Fruit fly (Drosophila melanogaster) whole organism, embryonic: ENCODE measurements around the gene Dlg5.

Experiments used
- ATbp ChIP-seq: fragments of 200-800 bp; sonication (Bioruptor generic); optimal IDR thresholded peaks from 2 replicates; lab custom pipeline; 2017; ENCODE audit warnings: missing biosample characterization, mild to moderate bottlenecking, missing genetic modification characterization, missing genetic modification reagents
- Abd-B ChIP-seq: fragments of 200-800 bp; sonication (Bioruptor generic); optimal IDR thresholded peaks from 2 replicates; lab custom pipeline; 2018; ENCODE audit warnings: missing biosample characterization, mild to moderate bottlenecking, missing genetic modification characterization, moderate library complexity
- Blimp-1 ChIP-seq: fragments of 200-800 bp; sonication (Bioruptor generic); optimal IDR thresholded peaks from 3 replicates; lab custom pipeline; 2018; ENCODE audit warnings: missing biosample characterization, missing genetic modification characterization, mild to moderate bottlenecking, moderate library complexity, missing genetic modification reagents
- Bteb2 ChIP-seq: fragments of 200-800 bp; sonication (Bioruptor generic); optimal IDR thresholded peaks from 2 replicates; lab custom pipeline; 2016; ENCODE audit warnings: missing biosample characterization, missing genetic modification characterization
- CG10147 ChIP-seq: fragments of 200-800 bp; sonication (Bioruptor generic); optimal IDR thresholded peaks from 2 replicates; lab custom pipeline; 2019; ENCODE audit warnings: missing biosample characterization, mild to moderate bottlenecking, missing genetic modification characterization, moderate library complexity
- CG12299 ChIP-seq: fragments of 200-800 bp; sonication (Bioruptor generic); optimal IDR thresholded peaks from 2 replicates; lab custom pipeline; 2018; ENCODE audit warnings: missing biosample characterization, mild to moderate bottlenecking, missing genetic modification characterization
- CG1233 ChIP-seq: fragments of 200-800 bp; sonication (Bioruptor generic); optimal IDR thresholded peaks from 4 replicates; lab custom pipeline; 2018; ENCODE audit warnings: missing biosample characterization, mild to moderate bottlenecking, missing genetic modification characterization
- CG14710 ChIP-seq: fragments of 200-800 bp; sonication (Bioruptor generic); optimal IDR thresholded peaks from 3 replicates; lab custom pipeline; 2019; ENCODE audit warnings: missing biosample characterization, mild to moderate bottlenecking, missing genetic modification characterization, moderate library complexity
- CG14860 ChIP-seq: fragments of 200-800 bp; sonication (Bioruptor generic); IDR thresholded peaks from 3 replicates; pipeline ENCODE4 v1.3.6; 2022; ENCODE audit warnings: missing biosample characterization, missing genetic modification characterization; ENCODE audit not compliant: partially characterized antibody
- CG17361 ChIP-seq: fragments of 200-800 bp; sonication (Bioruptor generic); IDR thresholded peaks from 3 replicates; pipeline ENCODE4 v1.3.6; 2022; ENCODE audit warnings: missing biosample characterization, missing genetic modification characterization
- CG17802 ChIP-seq: fragments of 200-800 bp; sonication (Bioruptor generic); optimal IDR thresholded peaks from 2 replicates; lab custom pipeline; 2018; ENCODE audit warnings: missing biosample characterization, mild to moderate bottlenecking, missing genetic modification characterization, moderate library complexity
- CG1792 ChIP-seq: fragments of 200-800 bp; sonication (Bioruptor generic); optimal IDR thresholded peaks from 2 replicates; lab custom pipeline; 2016; ENCODE audit warnings: missing biosample characterization, missing genetic modification characterization
- CG18262 ChIP-seq: fragments of 200-800 bp; optimal IDR thresholded peaks from 3 replicates; lab custom pipeline; 2019; ENCODE audit warnings: missing biosample characterization, mild to moderate bottlenecking, missing genetic modification characterization, moderate library complexity
- CG30431 ChIP-seq: fragments of 200-800 bp; sonication (Bioruptor generic); optimal IDR thresholded peaks from 2 replicates; lab custom pipeline; 2017; ENCODE audit warnings: missing biosample characterization, missing genetic modification characterization
- CG32767 ChIP-seq: fragments of 200-800 bp; sonication (Bioruptor generic); IDR thresholded peaks from 2 replicates; pipeline ENCODE4 v1.3.6; 2022; ENCODE audit warnings: missing biosample characterization, missing genetic modification characterization
- CG33213 ChIP-seq: fragments of 200-800 bp; sonication (Bioruptor generic); optimal IDR thresholded peaks from 3 replicates; lab custom pipeline; 2016; ENCODE audit warnings: missing biosample characterization, missing genetic modification characterization
- CG3726 ChIP-seq: fragments of 200-800 bp; sonication (Bioruptor generic); IDR thresholded peaks from 3 replicates; pipeline ENCODE4, ENCODE4 v1.3.6; 2022; ENCODE audit warnings: missing biosample characterization, missing genetic modification characterization
- CG4424 ChIP-seq: fragments of 200-800 bp; sonication (Bioruptor generic); optimal IDR thresholded peaks from 3 replicates; lab custom pipeline; 2016; ENCODE audit warnings: missing biosample characterization, missing genetic modification characterization
- CG4617 ChIP-seq: fragments of 200-800 bp; sonication (Bioruptor generic); optimal IDR thresholded peaks from 3 replicates; lab custom pipeline; 2016; ENCODE audit warnings: missing biosample characterization, missing genetic modification characterization, borderline replicate concordance
- CG6689 ChIP-seq: fragments of 200-800 bp; sonication (Bioruptor generic); IDR thresholded peaks from 2 replicates; pipeline ENCODE4 v1.3.6; 2022; ENCODE audit warnings: missing biosample characterization, missing genetic modification characterization
- CG7556 ChIP-seq: fragments of 200-800 bp; sonication (Bioruptor generic); optimal IDR thresholded peaks from 2 replicates; lab custom pipeline; 2017; ENCODE audit warnings: missing biosample characterization, mild to moderate bottlenecking, missing genetic modification characterization
- CG7963 ChIP-seq: fragments of 200-800 bp; sonication (Bioruptor generic); IDR thresholded peaks from 3 replicates; pipeline ENCODE4 v1.3.6; 2022; ENCODE audit warnings: missing biosample characterization, missing genetic modification characterization; ENCODE audit not compliant: partially characterized antibody
- CG8478 ChIP-seq: fragments of >200 bp; optimal IDR thresholded peaks from 2 replicates; lab custom pipeline; 2018
- CG8924 ChIP-seq: fragments of 200-800 bp; optimal IDR thresholded peaks from 3 replicates; lab custom pipeline; 2019; ENCODE audit warnings: missing biosample characterization, mild to moderate bottlenecking, missing genetic modification characterization, moderate library complexity
- Doc3 ChIP-seq: fragments of 200-800 bp; sonication (Bioruptor generic); IDR thresholded peaks from 3 replicates; pipeline ENCODE4 v1.3.6; 2022; ENCODE audit warnings: missing biosample characterization, missing genetic modification characterization; ENCODE audit not compliant: partially characterized antibody
- H15 ChIP-seq: fragments of 200-800 bp; sonication (Bioruptor generic); IDR thresholded peaks from 3 replicates; pipeline ENCODE4 v1.3.6; 2022; ENCODE audit warnings: missing biosample characterization, missing genetic modification characterization
- HLH54F ChIP-seq: fragments of 200-800 bp; sonication (Bioruptor generic); optimal IDR thresholded peaks from 3 replicates; lab custom pipeline; 2016; ENCODE audit warnings: missing biosample characterization, missing genetic modification characterization
- Oli ChIP-seq: fragments of 200-800 bp; sonication (Bioruptor generic); optimal IDR thresholded peaks from 2 replicates; lab custom pipeline; 2018; ENCODE audit warnings: missing biosample characterization, mild to moderate bottlenecking, missing genetic modification characterization, moderate library complexity
- Vsx1 ChIP-seq: fragments of 200-800 bp; sonication (Bioruptor generic); optimal IDR thresholded peaks from 2 replicates; lab custom pipeline; 2017; ENCODE audit warnings: missing biosample characterization, mild to moderate bottlenecking, missing genetic modification characterization, missing genetic modification reagents
- Xrp1 ChIP-seq: fragments of 200-800 bp; sonication (Bioruptor generic); IDR thresholded peaks from 2 replicates; pipeline ENCODE4 v1.3.6; 2022; ENCODE audit warnings: missing biosample characterization, missing genetic modification characterization
- ab ChIP-seq: fragments of 200-800 bp; sonication (Bioruptor generic); optimal IDR thresholded peaks from 2 replicates; lab custom pipeline; 2016; ENCODE audit warnings: missing biosample characterization, missing genetic modification characterization
- ara ChIP-seq: fragments of 200-800 bp; sonication (Bioruptor generic); IDR thresholded peaks from 2 replicates; pipeline ENCODE4 v1.3.6; 2022; ENCODE audit warnings: missing biosample characterization, missing genetic modification characterization
- ato ChIP-seq: fragments of 200-800 bp; sonication (Bioruptor generic); IDR thresholded peaks from 2 replicates; pipeline ENCODE4 v1.3.6; 2022; ENCODE audit warnings: missing biosample characterization, missing genetic modification characterization; ENCODE audit not compliant: partially characterized antibody
- btn ChIP-seq: fragments of 200-800 bp; sonication (Bioruptor generic); optimal IDR thresholded peaks from 2 replicates; lab custom pipeline; 2016; ENCODE audit warnings: missing biosample characterization, missing genetic modification characterization
- ci ChIP-seq: fragments of 200-800 bp; sonication (Bioruptor generic); IDR thresholded peaks from 3 replicates; pipeline ENCODE4 v1.3.6; 2022; ENCODE audit warnings: missing biosample characterization, missing genetic modification characterization
- crp ChIP-seq, 2 experiments: fragments of 200-800 bp; sonication (Bioruptor generic); optimal IDR thresholded peaks; 2 replicates in 1 of 2; 3 replicates in 1 of 2; lab custom pipeline; 2017; ENCODE audit warnings: missing biosample characterization in 2 of 2, missing genetic modification characterization in 2 of 2, mild to moderate bottlenecking in 1 of 2, moderate library complexity in 1 of 2
- dmrt11E ChIP-seq: fragments of 200-800 bp; sonication (Bioruptor generic); optimal IDR thresholded peaks from 3 replicates; lab custom pipeline; 2018; ENCODE audit warnings: missing biosample characterization, mild to moderate bottlenecking, missing genetic modification characterization, moderate library complexity
- ewg ChIP-seq: fragments of 200-800 bp; sonication (Bioruptor generic); optimal IDR thresholded peaks from 3 replicates; lab custom pipeline; 2017; ENCODE audit warnings: mild to moderate bottlenecking, missing biosample characterization, missing genetic modification reagents, missing genetic modification characterization
- fd96Cb ChIP-seq: fragments of 200-800 bp; sonication (Bioruptor generic); optimal IDR thresholded peaks from 2 replicates; lab custom pipeline; 2018; ENCODE audit warnings: missing biosample characterization, mild to moderate bottlenecking, missing genetic modification characterization, moderate library complexity
- hbn ChIP-seq: fragments of 200-800 bp; sonication (Bioruptor generic); IDR thresholded peaks from 2 replicates; pipeline ENCODE4 v1.3.6; 2022; ENCODE audit warnings: missing biosample characterization, missing genetic modification characterization; ENCODE audit not compliant: partially characterized antibody
- jigr1 ChIP-seq: fragments of 200-800 bp; sonication (Bioruptor generic); IDR thresholded peaks from 3 replicates; pipeline ENCODE4 v1.3.6; 2022; ENCODE audit warnings: missing biosample characterization, missing genetic modification characterization
- lola ChIP-seq, 3 experiments: fragments of >200 bp in 2 of 3; fragments of 200-800 bp in 1 of 3; sonication (Bioruptor generic) in 1 of 3; optimal IDR thresholded peaks; 2 replicates each; lab custom pipeline; 2017 to 2019; ENCODE audit warnings: missing biosample characterization in 3 of 3, missing genetic modification characterization in 3 of 3, mild to moderate bottlenecking in 1 of 3, moderate library complexity in 1 of 3
- oc ChIP-seq: fragments of 200-800 bp; sonication (Bioruptor generic); optimal IDR thresholded peaks from 2 replicates; lab custom pipeline; 2018; ENCODE audit warnings: missing biosample characterization, mild to moderate bottlenecking, missing genetic modification characterization, moderate library complexity
- odd ChIP-seq: fragments of 200-800 bp; sonication (Bioruptor generic); optimal IDR thresholded peaks from 2 replicates; lab custom pipeline; 2017; ENCODE audit warnings: missing biosample characterization, mild to moderate bottlenecking, missing genetic modification characterization
- onecut ChIP-seq: fragments of 200-800 bp; sonication (Bioruptor generic); IDR thresholded peaks from 2 replicates; pipeline ENCODE4 v1.3.6; 2022; ENCODE audit warnings: missing biosample characterization, missing genetic modification characterization
- repo ChIP-seq: fragments of 200-800 bp; sonication (Bioruptor generic); optimal IDR thresholded peaks from 2 replicates; lab custom pipeline; 2016; ENCODE audit warnings: missing biosample characterization, missing genetic modification characterization
- sens ChIP-seq: fragments of 200-800 bp; sonication (Bioruptor generic); peaks from one replicate; lab custom pipeline; 2016; ENCODE audit warnings: missing biosample characterization, missing genetic modification characterization
- sim ChIP-seq: fragments of 200-800 bp; sonication (Bioruptor generic); IDR thresholded peaks from 2 replicates; pipeline ENCODE4 v1.3.6; 2022; ENCODE audit warnings: missing biosample characterization, missing genetic modification characterization
- tap ChIP-seq: fragments of 200-800 bp; optimal IDR thresholded peaks from 3 replicates; lab custom pipeline; 2019; ENCODE audit warnings: missing biosample characterization, mild to moderate bottlenecking, missing genetic modification characterization, moderate library complexity

Gene Dlg5

DNA sequence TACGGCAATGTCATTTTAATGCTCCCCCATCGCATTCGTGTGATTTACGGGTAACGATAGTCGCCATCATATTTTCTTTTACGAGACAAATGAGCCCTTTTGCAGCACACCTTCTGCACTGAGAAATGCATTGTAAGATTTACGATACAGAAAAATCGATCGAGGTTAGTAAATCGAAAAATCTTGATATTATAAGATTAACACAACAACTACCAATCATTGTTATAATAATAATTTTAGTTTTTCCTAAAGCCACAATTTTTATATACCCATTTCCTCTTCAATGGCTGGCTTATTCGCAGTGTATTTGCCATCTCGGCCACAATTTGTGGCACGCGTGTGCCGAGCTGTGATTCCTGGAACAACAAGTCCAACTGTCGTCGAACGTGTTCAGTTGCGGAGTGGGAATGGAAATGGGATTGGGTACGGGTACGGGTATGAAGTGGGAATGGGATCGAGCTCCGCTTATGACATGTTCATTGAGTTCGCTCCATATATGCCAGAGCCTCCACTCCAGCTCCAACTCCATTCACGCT, 44.8 kb downstream of the Dlg5 start (continued):
- TF ChIP-seq ewg (GFP tag; lab: Kevin White, UChicago): no peak
- no peak for TF ChIP-seq CG7556 (GFP tag; lab: Kevin White, UChicago)
- peak; percentile 11 for TF ChIP-seq Oli (tag; lab: Kevin White, UChicago)
- TF ChIP-seq crp (GFP tag; optimal IDR thresholded peaks at IDR 0.05; lab: Kevin White, UChicago): no peak
- 0 out of 2 replicates have a peak, but pooled peaks have one; percentile 7 for TF ChIP-seq onecut (GFP tag; lab: Robert Waterston, UW)
- peak; percentile 28 for TF ChIP-seq tap (tag; lab: Kevin White, UChicago)
- 0 out of 2 replicates have a peak, but pooled peaks have one; percentile 22 for TF ChIP-seq CG6689
- 0 out of 3 replicates have a peak, but pooled peaks have one; percentile 22 for TF ChIP-seq ci (GFP tag; lab: Robert Waterston, UW)
- peak; percentile 70 for TF ChIP-seq sens (GFP tag; lab: Kevin White, UChicago)
- TF ChIP-seq sim (GFP tag; lab: Robert Waterston, UW): no peak
- TF ChIP-seq CG30431 (GFP tag; lab: Kevin White, UChicago): no peak
- TF ChIP-seq dmrt11E (tag; lab: Kevin White, UChicago): peak; percentile 57
- TF ChIP-seq CG14710 (tag; lab: Kevin White, UChicago): peak; percentile 39
- TF ChIP-seq CG32767 (GFP tag; lab: Robert Waterston, UW): 0 out of 2 replicates have a peak, but pooled peaks have one; percentile 9
- peak in 1 of 3 experiments; percentile 39 for TF ChIP-seq lola (GFP tag; optimal IDR thresholded peaks at IDR 0.05; lab: Kevin White, UChicago)
- no peak for TF ChIP-seq repo (GFP tag; lab: Kevin White, UChicago)
- no peak for TF ChIP-seq ato (GFP tag; lab: Robert Waterston, UW)
- no peak for TF ChIP-seq CG3726 (GFP tag; lab: Robert Waterston, UW)
- TF ChIP-seq Abd-B (GFP tag; lab: Kevin White, UChicago): peak; percentile 18
- TF ChIP-seq btn (GFP tag; lab: Kevin White, UChicago): no peak
- TF ChIP-seq CG1792 (GFP tag; lab: Kevin White, UChicago): no peak
- TF ChIP-seq odd (GFP tag; lab: Kevin White, UChicago): no peak
- 0 out of 3 replicates have a peak, but pooled peaks have one; percentile 39 for TF ChIP-seq CG17361 (GFP tag; lab: Robert Waterston, UW)
- peak; percentile 61; the same call in 1 of the 2 replicates for TF ChIP-seq ara (GFP tag; lab: Robert Waterston, UW)
- TF ChIP-seq Xrp1 (GFP tag; lab: Robert Waterston, UW): peak; percentile 65; the same call in 1 of the 2 replicates
- TF ChIP-seq CG18262 (tag; lab: Kevin White, UChicago): peak; percentile 53
- TF ChIP-seq ab (GFP tag; lab: Kevin White, UChicago): no peak
- no peak for TF ChIP-seq CG10147 (GFP tag; lab: Kevin White, UChicago)
- TF ChIP-seq CG4424 (GFP tag; lab: Kevin White, UChicago): peak; percentile 25
- no peak for TF ChIP-seq CG4617
- peak; percentile 1 for TF ChIP-seq CG1233 (GFP tag; lab: Kevin White, UChicago)
- TF ChIP-seq Vsx1 (GFP tag; lab: Kevin White, UChicago): no peak
- TF ChIP-seq oc: no peak
- no peak for TF ChIP-seq CG7963 (GFP tag; lab: Robert Waterston, UW)
- no peak for TF ChIP-seq CG14860
- no peak for TF ChIP-seq CG12299
- TF ChIP-seq CG8924 (tag; lab: Kevin White, UChicago): peak; percentile 15
- no peak for TF ChIP-seq CG8478 (lab: Kevin White, UChicago)
- peak; percentile 41 for TF ChIP-seq Blimp-1
- no peak for TF ChIP-seq Bteb2
- TF ChIP-seq CG17802: no peak
- no peak for TF ChIP-seq CG33213 (GFP tag; lab: Kevin White, UChicago)
- TF ChIP-seq Doc3 (GFP tag; lab: Robert Waterston, UW): no peak
- no peak for TF ChIP-seq H15 (GFP tag; lab: Robert Waterston, UW)
- peak; percentile 35 for TF ChIP-seq fd96Cb
- no peak for TF ChIP-seq HLH54F (GFP tag; lab: Kevin White, UChicago)
- TF ChIP-seq hbn (GFP tag; lab: Robert Waterston, UW): no peak
- TF ChIP-seq jigr1 (GFP tag; lab: Robert Waterston, UW): no peak
- TF ChIP-seq ATbp (GFP tag; lab: Kevin White, UChicago): no peak
